Worm (Caenorhabditis elegans): ENCODE data around the gene F41B5.1.

The F41B5.1 gene

DNA sequence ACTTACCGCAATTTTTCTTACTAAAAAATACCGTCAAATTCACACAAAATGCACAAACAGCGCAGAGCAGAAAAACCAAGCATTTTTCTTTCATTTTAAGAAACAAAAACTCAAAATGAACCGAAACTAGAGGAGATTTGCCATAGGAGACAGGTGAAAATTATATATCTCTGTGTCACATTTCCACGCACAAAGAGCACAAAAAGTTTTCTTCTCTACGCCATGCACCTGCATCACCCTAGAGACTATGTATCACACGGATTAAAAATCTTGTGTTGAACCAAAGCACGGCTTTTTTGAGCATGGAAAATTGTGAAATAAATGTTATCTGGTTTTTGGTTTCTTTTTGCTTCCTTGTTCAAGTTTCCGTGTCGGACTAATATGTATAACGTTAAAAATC is 48.4 kb downstream of the F41B5.1 start, which contains the start of gene irld-15:
Gene irld-15, minus strand, starts transcription at position 101 of the 400 bp plus-strand sequence.
- TF ChIP-seq F52B5.7 (tag; optimal IDR thresholded peaks at IDR 0.05) (no peak), lin-35 (GFP tag; optimal IDR thresholded peaks at IDR 0.05) (no peak), mcd-1 (GFP tag; IDR thresholded peaks at IDR 0.05) (no peak), ceh-100 (GFP tag; IDR thresholded peaks at IDR 0.05) (no peak), rpc-1 (optimal IDR thresholded peaks at IDR 0.05) (no peak), rpc-1 (tag; optimal IDR thresholded peaks at IDR 0.05) (no peak), lsl-1 (GFP tag; optimal IDR thresholded peaks at IDR 0.05) (no peak), ceh-79 (tag; optimal IDR thresholded peaks at IDR 0.05) (no peak), egl-18 (GFP tag; IDR thresholded peaks at IDR 0.05) (no peak), ccch-3 (GFP tag; optimal IDR thresholded peaks at IDR 0.05) (no peak), cebp-2 (GFP tag; IDR thresholded peaks at IDR 0.05) (no peak), cebp-1 (GFP tag; IDR thresholded peaks at IDR 0.05) (no peak), cebp-1 (tag; optimal IDR thresholded peaks at IDR 0.05) (no peak)
